Fruit fly (Drosophila melanogaster): ENCODE measurements around the gene CG17806.
A peak's percentile ranks its signal among the peaks of the same experiment; 100 is the strongest.

CG17806 gene

DNA sequence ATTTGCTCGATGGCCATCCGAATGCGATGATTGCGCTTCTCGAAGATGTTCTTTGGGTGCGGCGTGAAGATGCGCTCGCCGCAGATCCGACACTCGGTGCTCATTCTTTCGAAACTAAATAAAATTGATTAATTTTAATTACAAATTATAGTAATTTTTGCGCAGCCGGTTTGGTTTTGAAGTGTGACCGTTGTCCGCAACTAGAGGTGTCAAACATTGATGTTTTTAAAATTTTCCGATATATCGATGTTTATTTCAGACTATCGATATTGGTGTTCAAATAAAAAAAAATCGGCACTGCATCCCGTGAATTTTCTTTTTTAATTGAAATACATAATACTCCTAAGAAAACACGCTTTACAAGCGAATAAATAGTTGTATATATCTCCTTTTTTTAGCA lies 6.0 kb upstream of the CG17806 start, which contains the start of gene Odj (continued):
- TF ChIP-seq amos (GFP tag; IDR thresholded peaks at IDR 0.05; ENCODE audit: partially characterized antibody) (peak; percentile 96), nmo (GFP tag; optimal IDR thresholded peaks at IDR 0.05) (peak; percentile 41), Ptx1 (GFP tag; IDR thresholded peaks at IDR 0.05) (no peak), phol (tag; optimal IDR thresholded peaks at IDR 0.05) (peak; percentile 32), CG17802 (tag; optimal IDR thresholded peaks at IDR 0.05) (no peak), grau (tag; optimal IDR thresholded peaks at IDR 0.05) (no peak), ERR (GFP tag; optimal IDR thresholded peaks at IDR 0.05) (no peak), CG17612 (GFP tag; IDR thresholded peaks at IDR 0.05) (no peak), prd (optimal IDR thresholded peaks at IDR 0.05) (no peak), prd (GFP tag; IDR thresholded peaks at IDR 0.05) (no peak), CG6654 (GFP tag; optimal IDR thresholded peaks at IDR 0.05) (no peak), Pdp1 (GFP tag; optimal IDR thresholded peaks at IDR 0.05) (no peak), bowl (GFP tag; IDR thresholded peaks at IDR 0.05) (no peak), pzg (GFP tag; optimal IDR thresholded peaks at IDR 0.05) (peak; percentile 72), Fer3 (tag; optimal IDR thresholded peaks at IDR 0.05) (no peak), org-1 (GFP tag; optimal IDR thresholded peaks at IDR 0.05) (no peak), stwl (tag; optimal IDR thresholded peaks at IDR 0.05) (peak; percentile 80), CG17912 (GFP tag; optimal IDR thresholded peaks at IDR 0.05) (no peak), hb (GFP tag; IDR thresholded peaks at IDR 0.05; ENCODE audit: partially characterized antibody) (peak; percentile 78), NK7.1 (GFP tag; optimal IDR thresholded peaks at IDR 0.05) (no peak), Scr (GFP tag; IDR thresholded peaks at IDR 0.05; ENCODE audit: partially characterized antibody) (peak; percentile 95), esg (GFP tag; conservative IDR thresholded peaks at IDR 0.05) (no peak), ftz-f1 (GFP tag; optimal IDR thresholded peaks at IDR 0.05) (no peak), CG1024 (GFP tag; IDR thresholded peaks at IDR 0.05) (no peak), CG4424 (GFP tag; optimal IDR thresholded peaks at IDR 0.05) (no peak), shn (GFP tag; optimal IDR thresholded peaks at IDR 0.05) (no peak), H2.0 (GFP tag; IDR thresholded peaks at IDR 0.05) (no peak), sna (GFP tag; IDR thresholded peaks at IDR 0.05; ENCODE audit: partially characterized antibody) (peak; percentile 93), Dp (GFP tag; optimal IDR thresholded peaks at IDR 0.05) (peak; percentile 72), gsb-n (tag; optimal IDR thresholded peaks at IDR 0.05) (no peak), slou (GFP tag; optimal IDR thresholded peaks at IDR 0.05) (no peak), Bteb2 (GFP tag; optimal IDR thresholded peaks at IDR 0.05) (no peak), gcm2 (GFP tag; optimal IDR thresholded peaks at IDR 0.05) (no peak), CG11456 (GFP tag; IDR thresholded peaks at IDR 0.05) (no peak), CG7963 (GFP tag; IDR thresholded peaks at IDR 0.05; ENCODE audit: partially characterized antibody) (peak; percentile 74), trh (GFP tag; optimal IDR thresholded peaks at IDR 0.05) (no peak), CG8359 (GFP tag; optimal IDR thresholded peaks at IDR 0.05; ENCODE audit: borderline replicate concordance) (no peak), NFAT (GFP tag; IDR thresholded peaks at IDR 0.05) (peak; percentile 25; the same call in 1 of the 2 replicates), fru (optimal IDR thresholded peaks at IDR 0.05) (no peak), CG30431 (GFP tag; optimal IDR thresholded peaks at IDR 0.05) (no peak), bbx (GFP tag; IDR thresholded peaks at IDR 0.05; ENCODE audit: partially characterized antibody) (peak; percentile 96), Kr (GFP tag; optimal IDR thresholded peaks at IDR 0.05) (no peak), Oli (tag; optimal IDR thresholded peaks at IDR 0.05) (no peak), Optix (GFP tag; IDR thresholded peaks at IDR 0.05) (no peak), Nf-YA (GFP tag; IDR thresholded peaks at IDR 0.05) (no peak), Rfx (GFP tag; IDR thresholded peaks at IDR 0.05) (peak; percentile 63), CG2202 (tag; optimal IDR thresholded peaks at IDR 0.05) (no peak), sisA (GFP tag; IDR thresholded peaks at IDR 0.05) (no peak), croc (GFP tag; conservative IDR thresholded peaks at IDR 0.05) (no peak), CG2712 (tag; optimal IDR thresholded peaks at IDR 0.05) (peak; percentile 47), Dek (tag; optimal IDR thresholded peaks at IDR 0.05) (peak; percentile 15), C15 (GFP tag; IDR thresholded peaks at IDR 0.05) (no peak)
